Worm (Caenorhabditis elegans): ENCODE results near the gene ceh-91.

- TF ChIP-seq flt-1 (GFP tag; IDR thresholded peaks at IDR 0.05): no peak
- no peak for TF ChIP-seq tab-1 (GFP tag; IDR thresholded peaks at IDR 0.05)
- no peak for TF ChIP-seq med-1 (GFP tag; optimal IDR thresholded peaks at IDR 0.05; ENCODE audit: insufficient read depth)
- no peak for TF ChIP-seq cog-1 (tag; optimal IDR thresholded peaks at IDR 0.05)
- TF ChIP-seq klf-2 (GFP tag; conservative IDR thresholded peaks at IDR 0.05): no peak
- TF ChIP-seq ref-1 (GFP tag; conservative IDR thresholded peaks at IDR 0.05): no peak
- no peak for TF ChIP-seq ztf-29 (GFP tag; IDR thresholded peaks at IDR 0.05)
- TF ChIP-seq T22C8.4 (GFP tag; IDR thresholded peaks at IDR 0.05): no peak
These were observed 34.0 kb upstream of the ceh-91 start for ce11 chrIII:11582569-11582968.

Measured in whole organism, midembryonic.